Fruit fly (Drosophila melanogaster): ENCODE results near the gene RpS15Aa.

Gene RpS15Aa

DNA sequence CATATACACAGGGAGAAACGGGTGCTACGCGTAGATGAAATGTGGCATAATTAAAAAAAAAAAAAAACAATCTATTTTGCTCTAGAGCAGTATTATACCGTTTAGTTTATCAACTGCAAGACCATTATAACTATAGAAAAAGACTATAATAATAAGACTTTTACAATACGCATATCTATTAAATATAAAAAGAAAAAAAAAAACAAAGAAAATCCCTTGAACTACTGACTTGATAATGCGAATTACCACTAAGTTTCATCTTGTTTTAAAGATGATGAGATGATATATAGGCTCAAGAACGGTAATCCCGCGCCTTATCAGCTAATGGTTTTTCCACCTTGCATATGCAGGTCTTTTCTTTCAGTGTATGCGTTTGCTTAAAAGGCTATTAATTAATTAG lies 30.3 kb downstream of the RpS15Aa start (continued):
- TF ChIP-seq CG1621 (tag; optimal IDR thresholded peaks at IDR 0.05) (no peak), Eip93F (GFP tag; optimal IDR thresholded peaks at IDR 0.05) (peak; percentile 30)

DNA sequence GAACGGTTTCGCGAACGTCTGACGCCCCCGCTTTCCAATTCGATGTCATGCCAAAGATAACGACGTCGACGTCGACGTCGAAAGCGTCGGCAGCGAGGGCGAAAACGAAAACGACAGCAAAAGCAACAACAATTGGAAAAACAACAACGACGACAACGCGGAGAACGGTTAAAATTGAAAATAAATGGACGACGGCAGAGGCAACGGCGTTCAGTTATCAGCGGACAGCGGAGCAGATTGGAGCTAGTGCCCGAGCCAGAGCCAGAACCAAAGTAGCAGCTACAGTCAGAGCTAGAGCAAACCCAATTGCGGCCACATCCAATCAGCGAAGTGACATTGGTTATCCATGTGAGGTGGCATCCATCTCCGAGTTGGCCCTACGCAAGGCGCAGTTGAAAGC lies 32.2 kb downstream of the RpS15Aa start:
- TF ChIP-seq Eip78C (GFP tag) (peak; percentile 54), topi (GFP tag; optimal IDR thresholded peaks at IDR 0.05) (no peak), Eip93F (GFP tag; optimal IDR thresholded peaks at IDR 0.05) (no peak), CG6808 (GFP tag; optimal IDR thresholded peaks at IDR 0.05) (peak; percentile 14), ss (GFP tag; optimal IDR thresholded peaks at IDR 0.05) (peak in 1 of 2 experiments; percentile 1), fkh (GFP tag; optimal IDR thresholded peaks at IDR 0.05) (no peak), CG10669 (GFP tag; optimal IDR thresholded peaks at IDR 0.05) (no peak), CG9139 (GFP tag; optimal IDR thresholded peaks at IDR 0.05) (no peak), CG6163 (GFP tag; IDR thresholded peaks at IDR 0.05) (no peak), acj6 (GFP tag; optimal IDR thresholded peaks at IDR 0.05) (no peak), CG11762 (GFP tag; optimal IDR thresholded peaks at IDR 0.05; ENCODE audit: insufficient read depth) (no peak), Smox (GFP tag; optimal IDR thresholded peaks at IDR 0.05) (no peak), Blimp-1 (GFP tag; optimal IDR thresholded peaks at IDR 0.05) (no peak), eg (GFP tag; IDR thresholded peaks at IDR 0.05) (0 out of 3 replicates have a peak, but pooled peaks have one; percentile 12), Lpt (GFP tag; optimal IDR thresholded peaks at IDR 0.05) (no peak), cyc (GFP tag; optimal IDR thresholded peaks at IDR 0.05) (no peak), Hr38 (GFP tag; optimal IDR thresholded peaks at IDR 0.05) (no peak), svp (GFP tag) (peak; percentile 86), CG6276 (GFP tag; optimal IDR thresholded peaks at IDR 0.05) (peak; percentile 29), CG8319 (GFP tag; optimal IDR thresholded peaks at IDR 0.05) (no peak), lz (GFP tag; optimal IDR thresholded peaks at IDR 0.05) (no peak), CG3032 (tag; optimal IDR thresholded peaks at IDR 0.05) (no peak), OdsH (GFP tag; optimal IDR thresholded peaks at IDR 0.05) (no peak), vri (GFP tag; optimal IDR thresholded peaks at IDR 0.05) (peak; percentile 37)

dm6 chrX:13303656-13304647 lies 33.6 kb downstream of the RpS15Aa start:
- peak; percentile 6 for TF ChIP-seq CG16779 (tag; optimal IDR thresholded peaks at IDR 0.05)
- no peak for TF ChIP-seq lz (GFP tag; optimal IDR thresholded peaks at IDR 0.05)
- no peak for TF ChIP-seq pdm3 (GFP tag; optimal IDR thresholded peaks at IDR 0.05)
- TF ChIP-seq Gug (GFP tag; IDR thresholded peaks at IDR 0.05), result no peak
- no peak for TF ChIP-seq cyc (GFP tag; optimal IDR thresholded peaks at IDR 0.05)
- TF ChIP-seq Ets96B (tag; optimal IDR thresholded peaks at IDR 0.05), result no peak
- TF ChIP-seq CG9139 (GFP tag; optimal IDR thresholded peaks at IDR 0.05), result no peak
- TF ChIP-seq CG6163 (GFP tag; IDR thresholded peaks at IDR 0.05), result peak; percentile 41; the same call in 1 of the 3 replicates
- TF ChIP-seq Hr4 (GFP tag; optimal IDR thresholded peaks at IDR 0.05), result peak; percentile 18
- no peak for TF ChIP-seq CG4318 (GFP tag; optimal IDR thresholded peaks at IDR 0.05)
- TF ChIP-seq Blimp-1 (GFP tag; optimal IDR thresholded peaks at IDR 0.05), result no peak
- peak; percentile 91 for TF ChIP-seq svp (GFP tag)
- no peak for TF ChIP-seq spab (GFP tag; optimal IDR thresholded peaks at IDR 0.05)
- no peak for TF ChIP-seq salr (GFP tag; optimal IDR thresholded peaks at IDR 0.05)
- TF ChIP-seq CG8119 (GFP tag; IDR thresholded peaks at IDR 0.05), result no peak; the same call in 2 of the 3 replicates
- TF ChIP-seq Eip75B (GFP tag; optimal IDR thresholded peaks at IDR 0.05), result no peak
- no peak for TF ChIP-seq CG3032 (tag; optimal IDR thresholded peaks at IDR 0.05)
- TF ChIP-seq CG7368 (GFP tag; optimal IDR thresholded peaks at IDR 0.05), result no peak
- TF ChIP-seq fd59A (GFP tag; optimal IDR thresholded peaks at IDR 0.05), result no peak
- TF ChIP-seq Sox102F (GFP tag; optimal IDR thresholded peaks at IDR 0.05), result no peak
- no peak for TF ChIP-seq CG6276 (GFP tag; optimal IDR thresholded peaks at IDR 0.05)
- TF ChIP-seq Lpt (GFP tag; optimal IDR thresholded peaks at IDR 0.05), result peak; percentile 4
- no peak for TF ChIP-seq CG8319 (GFP tag; optimal IDR thresholded peaks at IDR 0.05)
- no peak for TF ChIP-seq Sox14 (GFP tag; optimal IDR thresholded peaks at IDR 0.05)
- peak; percentile 24 for TF ChIP-seq Met (GFP tag; optimal IDR thresholded peaks at IDR 0.05)
- TF ChIP-seq Eip78C (GFP tag), result peak; percentile 53
- TF ChIP-seq CG6854 (GFP tag; optimal IDR thresholded peaks at IDR 0.05), result peak; percentile 1
- TF ChIP-seq CG32006 (GFP tag; optimal IDR thresholded peaks at IDR 0.05), result no peak
- no peak for TF ChIP-seq CG31627 (GFP tag; optimal IDR thresholded peaks at IDR 0.05)
- no peak for TF ChIP-seq CG1621 (tag; optimal IDR thresholded peaks at IDR 0.05)
- TF ChIP-seq eg (GFP tag; IDR thresholded peaks at IDR 0.05), result 0 out of 3 replicates have a peak, but pooled peaks have one; percentile 23
- TF ChIP-seq achi (GFP tag; optimal IDR thresholded peaks at IDR 0.05), result no peak
- no peak for TF ChIP-seq Eip93F (GFP tag; optimal IDR thresholded peaks at IDR 0.05)
- TF ChIP-seq fkh (GFP tag; optimal IDR thresholded peaks at IDR 0.05), result peak; percentile 30
